Worm (Caenorhabditis elegans) whole organism, L1 larva: Measurements from ENCODE around the gene frpr-19.

Source experiments
- C04F5.9 ChIP-seq: sonication (generic microtip); optimal IDR thresholded peaks from 2 replicates; lab custom pipeline; 2016; ENCODE audit warnings: missing genetic modification characterization, missing compliant biosample characterization
- C16A3.4 ChIP-seq: fragments of 150-350 bp; optimal IDR thresholded peaks from 2 replicates; lab custom pipeline; 2014; ENCODE audit warnings: missing biosample characterization, missing genetic modification characterization
- C34B4.2 ChIP-seq: sonication (generic microtip); optimal IDR thresholded peaks from 2 replicates; lab custom pipeline; 2017; ENCODE audit warnings: mild to moderate bottlenecking, missing genetic modification characterization, missing compliant biosample characterization
- F16B12.6 ChIP-seq: fragments of 150-350 bp; optimal IDR thresholded peaks from 2 replicates; lab custom pipeline; 2014; ENCODE audit warnings: missing biosample characterization, missing genetic modification characterization
- Y116A8C.19 ChIP-seq: sonication (generic microtip); optimal IDR thresholded peaks from 2 replicates; lab custom pipeline; 2016; ENCODE audit warnings: missing compliant biosample characterization, missing genetic modification characterization, borderline replicate concordance
- alr-1 ChIP-seq: fragments of 200-800 bp; sonication (Bioruptor generic); optimal IDR thresholded peaks from 2 replicates; lab custom pipeline; 2018; ENCODE audit warnings: borderline replicate concordance, mild to moderate bottlenecking, missing genetic modification characterization, missing compliant biosample characterization
- aly-2 ChIP-seq: fragments of 150-350 bp; optimal IDR thresholded peaks from 2 replicates; lab custom pipeline; 2014; ENCODE audit warnings: missing biosample characterization, missing genetic modification characterization
- blmp-1 ChIP-seq: fragments of 150-350 bp; optimal IDR thresholded peaks from 2 replicates; lab custom pipeline; 2014; ENCODE audit warnings: missing biosample characterization, missing genetic modification characterization
- ceh-63 ChIP-seq: fragments of 200-800 bp; sonication (Bioruptor generic); optimal IDR thresholded peaks from 2 replicates; lab custom pipeline; 2018; ENCODE audit warnings: mild to moderate bottlenecking, missing genetic modification characterization, missing compliant biosample characterization
- ceh-8 ChIP-seq: fragments of 200-800 bp; sonication (Bioruptor generic); optimal IDR thresholded peaks from 2 replicates; lab custom pipeline; 2018; ENCODE audit warnings: mild to moderate bottlenecking, missing genetic modification characterization, moderate library complexity, missing compliant biosample characterization
- ceh-88 ChIP-seq: fragments of 200-800 bp; sonication (Bioruptor generic); IDR thresholded peaks from 2 replicates; pipeline ENCODE4 v1.3.6; 2022; ENCODE audit warnings: missing genetic modification characterization, missing compliant biosample characterization
- ceh-90 ChIP-seq: sonication (generic microtip); optimal IDR thresholded peaks from 2 replicates; lab custom pipeline; 2016; ENCODE audit warnings: missing genetic modification characterization, missing compliant biosample characterization
- ces-1 ChIP-seq: fragments of 150-350 bp; optimal IDR thresholded peaks from 2 replicates; lab custom pipeline; 2014; ENCODE audit warnings: missing biosample characterization, missing genetic modification reagents, missing genetic modification characterization
- egl-27 ChIP-seq, 2 experiments: fragments of 150-350 bp in 1 of 2; sonication (generic microtip); optimal IDR thresholded peaks; 3 replicates each; lab custom pipeline; 2017 to 2018; ENCODE audit warnings: missing biosample characterization in 2 of 2, missing genetic modification characterization in 2 of 2, missing genetic modification reagents in 2 of 2
- elt-2 ChIP-seq: sonication (generic microtip); optimal IDR thresholded peaks from 2 replicates; lab custom pipeline; 2016; ENCODE audit warnings: missing genetic modification characterization, mild to moderate bottlenecking, inconsistent platforms, missing compliant biosample characterization, missing genetic modification reagents
- elt-3 ChIP-seq, 6 experiments: fragments of 150-350 bp in 1 of 6; sonication (generic microtip); optimal IDR thresholded peaks; 2 replicates each; lab custom pipeline; 2017 to 2018; ENCODE audit warnings: missing biosample characterization in 6 of 6, missing genetic modification characterization in 6 of 6, inconsistent platforms in 1 of 6
- ets-5 ChIP-seq: fragments of 200-800 bp; sonication (Bioruptor generic); IDR thresholded peaks from 2 replicates; pipeline ENCODE4 v1.3.6; 2022; ENCODE audit warnings: missing genetic modification characterization, missing compliant biosample characterization
- fkh-10 ChIP-seq: sonication (generic microtip); optimal IDR thresholded peaks from 2 replicates; lab custom pipeline; 2017; ENCODE audit warnings: missing biosample characterization, missing genetic modification reagents, missing genetic modification characterization
- fkh-4 ChIP-seq: sonication (generic microtip); optimal IDR thresholded peaks from 2 replicates; lab custom pipeline; 2016; ENCODE audit warnings: missing compliant biosample characterization, missing genetic modification characterization, borderline replicate concordance
- grh-1 ChIP-seq: fragments of 200-800 bp; sonication (Bioruptor generic); IDR thresholded peaks from 2 replicates; pipeline ENCODE4 v1.3.6; 2022; ENCODE audit warnings: missing genetic modification reagents, missing genetic modification characterization, missing compliant biosample characterization
- hlh-17 ChIP-seq: fragments of 200-800 bp; sonication (Bioruptor generic); optimal IDR thresholded peaks from 2 replicates; lab custom pipeline; 2018; ENCODE audit warnings: missing genetic modification characterization, mild to moderate bottlenecking, missing compliant biosample characterization, moderate library complexity, borderline replicate concordance
- hlh-4 ChIP-seq: sonication (generic microtip); optimal IDR thresholded peaks from 2 replicates; lab custom pipeline; 2016; ENCODE audit warnings: mild to moderate bottlenecking, missing genetic modification characterization, missing compliant biosample characterization
- hpl-2 ChIP-seq: fragments of 150-350 bp; optimal IDR thresholded peaks from 2 replicates; lab custom pipeline; 2014; ENCODE audit warnings: missing biosample characterization, missing genetic modification reagents, missing genetic modification characterization
- jun-1 ChIP-seq: fragments of 150-350 bp; optimal IDR thresholded peaks from 2 replicates; lab custom pipeline; 2014; ENCODE audit warnings: missing biosample characterization, missing genetic modification reagents, missing genetic modification characterization
- lin-13 ChIP-seq: fragments of 150-350 bp; optimal IDR thresholded peaks from 2 replicates; lab custom pipeline; 2014; ENCODE audit warnings: missing biosample characterization, missing genetic modification reagents, missing genetic modification characterization
- lin-14 ChIP-seq: fragments of 200-800 bp; sonication (Bioruptor generic); optimal IDR thresholded peaks from 2 replicates; lab custom pipeline; 2018; ENCODE audit warnings: mild to moderate bottlenecking, missing genetic modification characterization, moderate library complexity, missing compliant biosample characterization
- mab-9 ChIP-seq: fragments of 200-800 bp; sonication (Bioruptor generic); IDR thresholded peaks from 2 replicates; pipeline ENCODE4 v1.3.6; 2022; ENCODE audit warnings: missing genetic modification reagents, missing genetic modification characterization, missing compliant biosample characterization
- mdl-1 ChIP-seq, 2 experiments: fragments of 150-350 bp; optimal IDR thresholded peaks; 2 replicates each; lab custom pipeline; 2014 to 2017; ENCODE audit warnings: missing biosample characterization in 2 of 2, missing genetic modification characterization in 2 of 2, inconsistent platforms in 1 of 2
- mef-2 ChIP-seq: fragments of 150-350 bp; optimal IDR thresholded peaks from 2 replicates; lab custom pipeline; 2014; ENCODE audit warnings: missing biosample characterization, missing genetic modification characterization
- nhr-11 ChIP-seq: fragments of 150-350 bp; optimal IDR thresholded peaks from 2 replicates; lab custom pipeline; 2014; ENCODE audit warnings: missing biosample characterization, missing genetic modification characterization
- nhr-12 ChIP-seq: sonication (generic microtip); optimal IDR thresholded peaks from 2 replicates; lab custom pipeline; 2017; ENCODE audit warnings: missing biosample characterization, missing genetic modification characterization
- nhr-19 ChIP-seq: fragments of 200-800 bp; sonication (Bioruptor generic); conservative IDR thresholded peaks from 2 replicates; pipeline ENCODE4 v1.3.6; 2022; ENCODE audit warnings: missing genetic modification characterization, missing compliant biosample characterization
- nhr-20 ChIP-seq: sonication (generic microtip); optimal IDR thresholded peaks from 2 replicates; lab custom pipeline; 2016; ENCODE audit warnings: mild to moderate bottlenecking, missing genetic modification characterization, missing compliant biosample characterization
- nhr-28 ChIP-seq: fragments of 150-350 bp; optimal IDR thresholded peaks from 2 replicates; lab custom pipeline; 2014; ENCODE audit warnings: missing biosample characterization, missing genetic modification characterization
- nhr-71 ChIP-seq: sonication (generic microtip); optimal IDR thresholded peaks from 2 replicates; lab custom pipeline; 2016; ENCODE audit warnings: mild to moderate bottlenecking, missing genetic modification characterization, moderate library complexity, missing compliant biosample characterization
- nhr-77 ChIP-seq: fragments of 150-350 bp; optimal IDR thresholded peaks from 2 replicates; lab custom pipeline; 2014; ENCODE audit warnings: missing biosample characterization, missing genetic modification characterization
- nhr-84 ChIP-seq: sonication (generic microtip); optimal IDR thresholded peaks from 2 replicates; lab custom pipeline; 2017; ENCODE audit warnings: missing biosample characterization, missing genetic modification characterization
- nhr-90 ChIP-seq: sonication (generic microtip); optimal IDR thresholded peaks from 2 replicates; lab custom pipeline; 2016; ENCODE audit warnings: mild to moderate bottlenecking, missing genetic modification characterization, missing compliant biosample characterization; ENCODE audit not compliant: poor library complexity
- pag-3 ChIP-seq: sonication (generic microtip); optimal IDR thresholded peaks from 2 replicates; lab custom pipeline; 2017; ENCODE audit warnings: missing genetic modification characterization, mild to moderate bottlenecking, missing compliant biosample characterization, antibody characterized with exemption, borderline replicate concordance; ENCODE audit not compliant: insufficient read depth
- pqm-1 ChIP-seq: sonication (generic microtip); optimal IDR thresholded peaks from 3 replicates; lab custom pipeline; 2017; ENCODE audit warnings: missing biosample characterization, missing genetic modification characterization
- rnt-1 ChIP-seq: sonication (generic microtip); optimal IDR thresholded peaks from 2 replicates; lab custom pipeline; 2016; ENCODE audit warnings: mild to moderate bottlenecking, missing genetic modification characterization, moderate library complexity, missing compliant biosample characterization
- skn-1 ChIP-seq: fragments of 150-350 bp; optimal IDR thresholded peaks from 2 replicates; lab custom pipeline; 2014; ENCODE audit warnings: missing biosample characterization, missing genetic modification characterization
- snpc-4 ChIP-seq: fragments of 150-350 bp; optimal IDR thresholded peaks from 2 replicates; lab custom pipeline; 2014; ENCODE audit warnings: missing biosample characterization, missing genetic modification characterization
- sup-37 ChIP-seq: fragments of 200-800 bp; sonication (Bioruptor generic); optimal IDR thresholded peaks from 2 replicates; lab custom pipeline; 2018; ENCODE audit warnings: mild to moderate bottlenecking, missing genetic modification characterization, missing compliant biosample characterization
- swsn-7 ChIP-seq: sonication (generic microtip); optimal IDR thresholded peaks from 2 replicates; lab custom pipeline; 2016; ENCODE audit warnings: missing genetic modification characterization, missing compliant biosample characterization
- tbx-2 ChIP-seq: sonication (generic microtip); optimal IDR thresholded peaks from 2 replicates; lab custom pipeline; 2016; ENCODE audit warnings: missing genetic modification characterization, missing compliant biosample characterization
- unc-130 ChIP-seq: fragments of 150-350 bp; optimal IDR thresholded peaks from 2 replicates; lab custom pipeline; 2017; ENCODE audit warnings: missing biosample characterization, missing genetic modification characterization, inconsistent platforms
- unc-62 ChIP-seq: fragments of 150-350 bp; optimal IDR thresholded peaks from 2 replicates; lab custom pipeline; 2014; ENCODE audit warnings: missing biosample characterization, missing genetic modification reagents, missing genetic modification characterization
- unc-86 ChIP-seq: sonication (generic microtip); optimal IDR thresholded peaks from 2 replicates; lab custom pipeline; 2016; ENCODE audit warnings: missing genetic modification characterization, missing compliant biosample characterization
- zag-1 ChIP-seq: fragments of 150-350 bp; optimal IDR thresholded peaks from 2 replicates; lab custom pipeline; 2014; ENCODE audit warnings: missing biosample characterization, missing genetic modification characterization
- ztf-11 ChIP-seq, 2 experiments: sonication (generic microtip); optimal IDR thresholded peaks; 2 replicates each; lab custom pipeline; 2016 to 2017; ENCODE audit warnings: missing genetic modification characterization in 2 of 2, missing biosample characterization in 1 of 2, missing compliant biosample characterization in 1 of 2

Gene frpr-19

ce11 chrIV:1745453-1746051 is 35.9 kb downstream of the frpr-19 start, which contains the start of the genes Y41D4A.6 and Y41D4A.4:
Gene Y41D4A.6 (minus strand): TSS chrIV:1745503.
Gene Y41D4A.4 (plus strand): TSS chrIV:1746001.
- TF ChIP-seq nhr-28 (tag; lab: Kevin White, UChicago) (no peak), hlh-17 (GFP tag; lab: Kevin White, UChicago) (no peak), nhr-71 (peak; percentile 94), nhr-12 (tag; lab: Kevin White, UChicago) (no peak), elt-2 (tag; lab: Kevin White, UChicago) (peak; percentile 8), nhr-19 (GFP tag; lab: Robert Waterston, UW) (peak; percentile 70), jun-1 (peak; percentile 78), ceh-8 (GFP tag; lab: Kevin White, UChicago) (no peak), aly-2 (tag; lab: Kevin White, UChicago) (peak; percentile 70), unc-130 (tag; lab: Kevin White, UChicago) (peak; percentile 84), fkh-10 (GFP tag; lab: Kevin White, UChicago) (peak; percentile 37), lin-14 (GFP tag; lab: Kevin White, UChicago) (peak; percentile 92), Y116A8C.19 (tag; lab: Kevin White, UChicago) (peak; percentile 45), alr-1 (tag; lab: Kevin White, UChicago) (no peak), C04F5.9 (tag; lab: Kevin White, UChicago) (peak; percentile 64), unc-62 (no peak), grh-1 (GFP tag; lab: Robert Waterston, UW) (peak; percentile 26; the same call in 1 of the 2 replicates), C16A3.4 (tag; lab: Kevin White, UChicago) (peak; percentile 87), ceh-90 (tag; lab: Kevin White, UChicago) (peak; percentile 35), snpc-4 (tag; lab: Kevin White, UChicago) (peak; percentile 54), ceh-88 (peak; percentile 73; the same call in 1 of the 2 replicates), nhr-84 (tag; lab: Kevin White, UChicago) (no peak), hpl-2 (GFP tag; lab: Kevin White, UChicago) (peak; percentile 46), mef-2 (tag; lab: Kevin White, UChicago) (no peak), F16B12.6 (tag; lab: Kevin White, UChicago) (no peak), hlh-4 (no peak), elt-3 (tag; optimal IDR thresholded peaks at IDR 0.05; lab: Kevin White, UChicago) (peak in 2 of 6 experiments; percentile 32 to 52), rnt-1 (tag; lab: Kevin White, UChicago) (peak; percentile 95), nhr-11 (tag; lab: Kevin White, UChicago) (no peak), ceh-63 (peak; percentile 32), skn-1 (tag; lab: Kevin White, UChicago) (peak; percentile 70), nhr-77 (tag; lab: Kevin White, UChicago) (peak; percentile 76), unc-86 (tag; lab: Kevin White, UChicago) (peak; percentile 81), mab-9 (GFP tag; lab: Robert Waterston, UW) (no peak), pag-3 (peak; percentile 74), blmp-1 (tag; lab: Kevin White, UChicago) (peak; percentile 9), nhr-90 (tag; lab: Kevin White, UChicago) (peak; percentile 87), fkh-4 (peak; percentile 61), pqm-1 (tag; lab: Kevin White, UChicago) (no peak), sup-37 (GFP tag; lab: Kevin White, UChicago) (no peak), nhr-20 (tag; lab: Kevin White, UChicago) (peak; percentile 88), mdl-1 (tag; optimal IDR thresholded peaks at IDR 0.05; lab: Kevin White, UChicago) (peak in 1 of 2 experiments; percentile 86), ztf-11 (tag; optimal IDR thresholded peaks at IDR 0.05; lab: Kevin White, UChicago) (peak in 1 of 2 experiments; percentile 89), lin-13 (peak; percentile 85), swsn-7 (tag; lab: Kevin White, UChicago) (peak; percentile 86), zag-1 (no peak), ces-1 (GFP tag; lab: Kevin White, UChicago) (no peak), ets-5 (no peak), C34B4.2 (tag; lab: Kevin White, UChicago) (no peak), egl-27 (tag; optimal IDR thresholded peaks at IDR 0.05; lab: Kevin White, UChicago) (no peak), tbx-2 (tag; lab: Kevin White, UChicago) (peak; percentile 88)
